Worm (Caenorhabditis elegans): ENCODE results near the gene seb-3.

DNA sequence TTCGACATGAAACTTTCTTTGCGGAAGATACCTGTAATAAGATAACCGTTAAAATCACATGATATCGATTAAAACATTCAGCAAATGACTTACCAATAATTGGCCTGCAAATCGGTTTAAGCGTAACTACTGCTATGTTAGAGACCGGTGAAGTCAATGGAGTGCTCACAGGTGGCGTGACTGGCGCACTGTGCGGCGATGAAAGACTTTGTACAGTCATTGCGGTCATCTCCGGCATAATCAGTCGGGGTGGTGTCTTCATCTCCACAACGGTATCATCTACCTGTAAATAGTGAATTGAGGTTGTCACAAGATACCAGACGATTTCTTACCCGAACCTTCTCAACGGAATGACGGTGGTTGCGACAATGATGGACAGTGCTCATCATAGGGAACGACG is 50.8 kb downstream of the seb-3 start:
- no peak for TF ChIP-seq ceh-82 (tag; optimal IDR thresholded peaks at IDR 0.05)
- TF ChIP-seq ztf-4 (tag; optimal IDR thresholded peaks at IDR 0.05) = no peak
- no peak for TF ChIP-seq aha-1 (tag; optimal IDR thresholded peaks at IDR 0.05)
- no peak for TF ChIP-seq fos-1 (tag; optimal IDR thresholded peaks at IDR 0.05)
- no peak for TF ChIP-seq blmp-1 (tag; optimal IDR thresholded peaks at IDR 0.05)
- TF ChIP-seq ama-1 (optimal IDR thresholded peaks at IDR 0.05) = no peak
- TF ChIP-seq nhr-20 (tag; optimal IDR thresholded peaks at IDR 0.05) = no peak
- no peak for TF ChIP-seq lin-15B (tag; optimal IDR thresholded peaks at IDR 0.05)
- no peak for TF ChIP-seq nhr-12 (tag; optimal IDR thresholded peaks at IDR 0.05)
